Fruit fly (Drosophila melanogaster) Kc167 (cell line): Measurements from ENCODE around the gene CG13692.

Source experiments
- Myc ChIP-seq: fragments of >200 bp; optimal IDR thresholded peaks from 2 replicates; lab custom pipeline; 2017; ENCODE audit warnings: missing external identifiers
- ttk ChIP-seq: sonication (Bioruptor generic); optimal IDR thresholded peaks from 2 replicates; lab custom pipeline; 2017; ENCODE audit warnings: missing external identifiers

- TF ChIP-seq ttk (lab: Kevin White, UChicago): no peak
- no peak for TF ChIP-seq Myc (lab: Kevin White, UChicago)
Measured at dm6 chr2L:378815-379440, 42.6 kb upstream of the CG13692 start.
